Worm (Caenorhabditis elegans) whole organism, young adult: ENCODE data around the gene srh-68.

Experiments used
- B0019.2 ChIP-seq: fragments of 200-800 bp; sonication (Bioruptor generic); conservative IDR thresholded peaks from 2 replicates; pipeline ENCODE4 v1.3.6; 2022; ENCODE audit warnings: missing genetic modification reagents, missing genetic modification characterization, missing compliant biosample characterization
- B0261.1 ChIP-seq: sonication (generic microtip); optimal IDR thresholded peaks from 2 replicates; lab custom pipeline; 2016; ENCODE audit warnings: mild to moderate bottlenecking, missing genetic modification characterization, moderate library complexity, missing compliant biosample characterization
- B0336.3 ChIP-seq: fragments of 200-800 bp; sonication (Bioruptor generic); IDR thresholded peaks from 2 replicates; pipeline ENCODE4 v1.3.6; 2022; ENCODE audit warnings: missing genetic modification characterization, missing compliant biosample characterization
- C17E4.6 ChIP-seq: fragments of 200-800 bp; sonication (Bioruptor generic); IDR thresholded peaks from 2 replicates; pipeline ENCODE4 v1.3.6; 2022; ENCODE audit warnings: missing genetic modification reagents, missing genetic modification characterization, missing compliant biosample characterization
- F22D6.2 ChIP-seq: sonication (generic microtip); optimal IDR thresholded peaks from 2 replicates; lab custom pipeline; 2016; ENCODE audit warnings: mild to moderate bottlenecking, missing genetic modification characterization, missing compliant biosample characterization
- F23B12.7 ChIP-seq: sonication (generic microtip); optimal IDR thresholded peaks from 2 replicates; lab custom pipeline; 2017; ENCODE audit warnings: missing genetic modification characterization, mild to moderate bottlenecking, missing compliant biosample characterization, antibody characterized with exemption, moderate library complexity; ENCODE audit not compliant: insufficient read depth
- F33H1.4 ChIP-seq: fragments of 200-800 bp; sonication (Bioruptor generic); IDR thresholded peaks from 2 replicates; pipeline ENCODE4 v1.3.6; 2022; ENCODE audit warnings: missing genetic modification reagents, missing genetic modification characterization, missing compliant biosample characterization
- F37B4.10 ChIP-seq: fragments of 200-800 bp; sonication (Bioruptor generic); IDR thresholded peaks from 2 replicates; pipeline ENCODE4 v1.3.6; 2022; ENCODE audit warnings: missing genetic modification characterization, missing compliant biosample characterization
- F49E8.2 ChIP-seq: sonication (generic microtip); optimal IDR thresholded peaks from 3 replicates; lab custom pipeline; 2017; ENCODE audit warnings: missing genetic modification characterization, mild to moderate bottlenecking, missing compliant biosample characterization, antibody characterized with exemption, moderate library complexity; ENCODE audit not compliant: insufficient read depth
- F57A8.1 ChIP-seq: fragments of 200-800 bp; sonication (Bioruptor generic); optimal IDR thresholded peaks from 2 replicates; lab custom pipeline; 2018; ENCODE audit warnings: mild to moderate bottlenecking, missing genetic modification characterization, moderate library complexity, missing compliant biosample characterization
- K12H6.12 ChIP-seq: fragments of 200-800 bp; sonication (Bioruptor generic); optimal IDR thresholded peaks from 2 replicates; lab custom pipeline; 2018; ENCODE audit warnings: mild to moderate bottlenecking, missing genetic modification characterization, missing compliant biosample characterization
- T07F8.4 ChIP-seq: sonication (generic microtip); optimal IDR thresholded peaks from 2 replicates; lab custom pipeline; 2016; ENCODE audit warnings: mild to moderate bottlenecking, missing genetic modification characterization, moderate library complexity, missing compliant biosample characterization
- T26A5.8 ChIP-seq: sonication (generic microtip); optimal IDR thresholded peaks from 2 replicates; lab custom pipeline; 2016; ENCODE audit warnings: missing genetic modification characterization, missing compliant biosample characterization
- Y53F4B.3 ChIP-seq: fragments of 200-800 bp; sonication (Bioruptor generic); IDR thresholded peaks from 2 replicates; pipeline ENCODE4 v1.3.6; 2022; ENCODE audit warnings: missing genetic modification reagents, missing genetic modification characterization, missing compliant biosample characterization
- Y53G8AR.9 ChIP-seq: fragments of 200-800 bp; sonication (Bioruptor generic); conservative IDR thresholded peaks from 2 replicates; pipeline ENCODE4 v1.3.6; 2022; ENCODE audit warnings: missing genetic modification reagents, missing genetic modification characterization, missing compliant biosample characterization
- Y95B8A.8 ChIP-seq: fragments of 200-800 bp; sonication (Bioruptor generic); IDR thresholded peaks from 2 replicates; pipeline ENCODE4 v1.3.6; 2022; ENCODE audit warnings: missing genetic modification reagents, missing genetic modification characterization, missing compliant biosample characterization
- akir-1 ChIP-seq: fragments of 200-800 bp; sonication (Bioruptor generic); optimal IDR thresholded peaks from 2 replicates; lab custom pipeline; 2018; ENCODE audit warnings: mild to moderate bottlenecking, missing genetic modification characterization, moderate library complexity, missing compliant biosample characterization
- aptf-2 ChIP-seq: fragments of 200-800 bp; sonication (Bioruptor generic); conservative IDR thresholded peaks from 2 replicates; pipeline ENCODE4 v1.3.6; 2022; ENCODE audit warnings: missing genetic modification reagents, missing genetic modification characterization, missing compliant biosample characterization
- aptf-3 ChIP-seq: fragments of 200-800 bp; sonication (Bioruptor generic); IDR thresholded peaks from 2 replicates; pipeline ENCODE4 v1.3.6; 2022; ENCODE audit warnings: missing genetic modification characterization, missing compliant biosample characterization
- attf-3 ChIP-seq: fragments of 200-800 bp; sonication (Bioruptor generic); conservative IDR thresholded peaks from 2 replicates; pipeline ENCODE4 v1.3.6; 2022; ENCODE audit warnings: missing genetic modification reagents, missing genetic modification characterization, missing compliant biosample characterization
- attf-6 ChIP-seq: fragments of 200-800 bp; sonication (Bioruptor generic); IDR thresholded peaks from 2 replicates; pipeline ENCODE4 v1.3.6; 2022; ENCODE audit warnings: missing genetic modification reagents, missing genetic modification characterization, missing compliant biosample characterization
- bed-1 ChIP-seq: fragments of 200-800 bp; sonication (Bioruptor generic); IDR thresholded peaks from 2 replicates; pipeline ENCODE4 v1.3.6; 2022; ENCODE audit warnings: missing genetic modification reagents, missing genetic modification characterization, missing compliant biosample characterization
- bed-2 ChIP-seq: fragments of 200-800 bp; sonication (Bioruptor generic); IDR thresholded peaks from 2 replicates; pipeline ENCODE4 v1.3.6; 2022; ENCODE audit warnings: missing genetic modification reagents, missing genetic modification characterization, missing compliant biosample characterization
- ccch-3 ChIP-seq: fragments of 200-800 bp; sonication (Bioruptor generic); optimal IDR thresholded peaks from 2 replicates; lab custom pipeline; 2018; ENCODE audit warnings: mild to moderate bottlenecking, missing genetic modification characterization, missing compliant biosample characterization
- ceh-27 ChIP-seq: fragments of 200-800 bp; sonication (Bioruptor generic); optimal IDR thresholded peaks from 2 replicates; lab custom pipeline; 2018; ENCODE audit warnings: mild to moderate bottlenecking, missing genetic modification characterization, moderate library complexity, missing compliant biosample characterization
- ceh-91 ChIP-seq: fragments of 200-800 bp; sonication (Bioruptor generic); IDR thresholded peaks from 2 replicates; pipeline ENCODE4 v1.3.6; 2022; ENCODE audit warnings: missing genetic modification reagents, missing genetic modification characterization, missing compliant biosample characterization
- die-1 ChIP-seq: sonication (generic microtip); optimal IDR thresholded peaks from 2 replicates; lab custom pipeline; 2016; ENCODE audit warnings: missing genotype, mild to moderate bottlenecking, missing genetic modification characterization, missing compliant biosample characterization
- ets-4 ChIP-seq: fragments of 200-800 bp; sonication (Bioruptor generic); optimal IDR thresholded peaks from 2 replicates; lab custom pipeline; 2018; ENCODE audit warnings: mild to moderate bottlenecking, missing genetic modification characterization, missing compliant biosample characterization
- fkh-3 ChIP-seq: sonication (generic microtip); optimal IDR thresholded peaks from 2 replicates; lab custom pipeline; 2016; ENCODE audit warnings: mild to moderate bottlenecking, missing genetic modification characterization, missing compliant biosample characterization
- him-1 ChIP-seq: sonication (generic microtip); optimal IDR thresholded peaks from 2 replicates; lab custom pipeline; 2016; ENCODE audit warnings: missing genotype, missing genetic modification reagents, missing genetic modification characterization, missing compliant biosample characterization
- hlh-12 ChIP-seq: sonication (generic microtip); optimal IDR thresholded peaks from 2 replicates; lab custom pipeline; 2016; ENCODE audit warnings: missing genetic modification characterization, missing compliant biosample characterization
- hmg-1.2 ChIP-seq: fragments of 200-800 bp; sonication (Bioruptor generic); IDR thresholded peaks from 2 replicates; pipeline ENCODE4 v1.3.6; 2022; ENCODE audit warnings: missing genetic modification reagents, missing genetic modification characterization, missing compliant biosample characterization
- hmg-20 ChIP-seq: fragments of 200-800 bp; sonication (Bioruptor generic); IDR thresholded peaks from 2 replicates; pipeline ENCODE4 v1.3.6; 2022; ENCODE audit warnings: missing genetic modification reagents, missing genetic modification characterization, missing compliant biosample characterization
- lag-1 ChIP-seq: fragments of 200-800 bp; sonication (Bioruptor generic); IDR thresholded peaks from 2 replicates; pipeline ENCODE4 v1.3.6; 2022; ENCODE audit warnings: missing genetic modification reagents, missing genetic modification characterization, missing compliant biosample characterization
- lin-35 ChIP-seq, 3 experiments: fragments of 150-350 bp in 2 of 3; sonication (generic microtip) in 1 of 3; optimal IDR thresholded peaks; 2 replicates each; lab custom pipeline; 2014 to 2018; ENCODE audit warnings: missing biosample characterization in 3 of 3, missing genetic modification characterization in 3 of 3, missing genetic modification reagents in 3 of 3
- lin-40 ChIP-seq: sonication (generic microtip); optimal IDR thresholded peaks from 2 replicates; lab custom pipeline; 2016; ENCODE audit warnings: missing genetic modification characterization, mild to moderate bottlenecking, missing compliant biosample characterization, missing genotype, missing genetic modification reagents
- lin-54 ChIP-seq: fragments of 200-800 bp; sonication (Bioruptor generic); optimal IDR thresholded peaks from 2 replicates; lab custom pipeline; 2018; ENCODE audit warnings: mild to moderate bottlenecking, missing genetic modification characterization, missing compliant biosample characterization
- madf-3 ChIP-seq: fragments of 200-800 bp; sonication (Bioruptor generic); IDR thresholded peaks from 2 replicates; pipeline ENCODE4 v1.3.6; 2022; ENCODE audit warnings: missing genetic modification reagents, missing genetic modification characterization, missing compliant biosample characterization
- mel-28 ChIP-seq: sonication (generic microtip); optimal IDR thresholded peaks from 2 replicates; lab custom pipeline; 2016; ENCODE audit warnings: borderline replicate concordance, mild to moderate bottlenecking, missing genetic modification characterization, missing compliant biosample characterization
- mxl-1 ChIP-seq: sonication (generic microtip); optimal IDR thresholded peaks from 2 replicates; lab custom pipeline; 2016; ENCODE audit warnings: missing genetic modification characterization, missing compliant biosample characterization
- nfya-1 ChIP-seq: sonication (generic microtip); optimal IDR thresholded peaks from 2 replicates; lab custom pipeline; 2017; ENCODE audit warnings: antibody characterized with exemption, missing compliant biosample characterization, missing genetic modification characterization, borderline replicate concordance; ENCODE audit not compliant: insufficient read depth
- nhr-120 ChIP-seq: fragments of 200-800 bp; sonication (Bioruptor generic); IDR thresholded peaks from 2 replicates; pipeline ENCODE4 v1.3.6; 2022; ENCODE audit warnings: missing genetic modification characterization, missing compliant biosample characterization
- nhr-90 ChIP-seq: sonication (generic microtip); optimal IDR thresholded peaks from 2 replicates; lab custom pipeline; 2016; ENCODE audit warnings: missing genotype, mild to moderate bottlenecking, missing genetic modification characterization, missing compliant biosample characterization
- pbrm-1 ChIP-seq: fragments of 200-800 bp; sonication (Bioruptor generic); IDR thresholded peaks from 2 replicates; pipeline ENCODE4 v1.3.6; 2022; ENCODE audit warnings: missing genetic modification reagents, missing genetic modification characterization, missing compliant biosample characterization
- sdz-38 ChIP-seq: sonication (generic microtip); optimal IDR thresholded peaks from 2 replicates; lab custom pipeline; 2016; ENCODE audit warnings: missing genotype, missing genetic modification characterization, missing compliant biosample characterization
- unc-130 ChIP-seq: sonication (generic microtip); optimal IDR thresholded peaks from 2 replicates; lab custom pipeline; 2016; ENCODE audit warnings: missing genetic modification reagents, missing genetic modification characterization, missing compliant biosample characterization
- unc-62 ChIP-seq: fragments of 150-350 bp; optimal IDR thresholded peaks from 2 replicates; lab custom pipeline; 2014; ENCODE audit warnings: missing biosample characterization, missing genetic modification reagents, missing genetic modification characterization
- ztf-18 ChIP-seq: sonication (generic microtip); optimal IDR thresholded peaks from 2 replicates; lab custom pipeline; 2016; ENCODE audit warnings: missing genotype, mild to moderate bottlenecking, missing genetic modification characterization, missing compliant biosample characterization
- ztf-22 ChIP-seq: fragments of 200-800 bp; sonication (Bioruptor generic); optimal IDR thresholded peaks from 2 replicates; lab custom pipeline; 2018; ENCODE audit warnings: mild to moderate bottlenecking, missing genetic modification characterization, moderate library complexity, missing compliant biosample characterization
- ztf-6 ChIP-seq: fragments of 200-800 bp; sonication (Bioruptor generic); IDR thresholded peaks from 2 replicates; pipeline ENCODE4 v1.3.6; 2022; ENCODE audit warnings: missing genetic modification reagents, missing genetic modification characterization, missing compliant biosample characterization

srh-68 gene

ce11 chrII:12542594-12542997 lies 35.5 kb downstream of the srh-68 start (continued):
- no peak for TF ChIP-seq F23B12.7 (tag; lab: Kevin White, UChicago)
- TF ChIP-seq C17E4.6 (GFP tag; lab: Robert Waterston, UW) = no peak
- TF ChIP-seq F33H1.4 = no peak
- TF ChIP-seq madf-3 (GFP tag; lab: Robert Waterston, UW) = no peak
- TF ChIP-seq B0261.1 (tag; lab: Kevin White, UChicago) = peak; percentile 68
- no peak for TF ChIP-seq ets-4 (GFP tag; lab: Kevin White, UChicago)
- TF ChIP-seq ztf-22 (GFP tag; lab: Kevin White, UChicago) = no peak
- TF ChIP-seq bed-1 (GFP tag; lab: Robert Waterston, UW) = no peak
- TF ChIP-seq F22D6.2 (tag; lab: Kevin White, UChicago) = no peak
- TF ChIP-seq die-1 = peak; percentile 69
- TF ChIP-seq Y53G8AR.9 = no peak
- no peak; the same call in 1 of the 2 replicates for TF ChIP-seq nhr-120 (GFP tag; lab: Robert Waterston, UW)
- TF ChIP-seq nhr-90 (tag; lab: Kevin White, UChicago) = peak; percentile 67
- no peak for TF ChIP-seq sdz-38
- peak; percentile 56 for TF ChIP-seq F57A8.1 (GFP tag; lab: Kevin White, UChicago)
- no peak for TF ChIP-seq B0336.3
- TF ChIP-seq ceh-27 (GFP tag; lab: Kevin White, UChicago) = no peak
- TF ChIP-seq nfya-1 (tag; lab: Kevin White, UChicago) = no peak
- TF ChIP-seq hmg-20 (GFP tag; lab: Robert Waterston, UW) = no peak
- no peak for TF ChIP-seq lag-1 (GFP tag; lab: Robert Waterston, UW)
- peak; percentile 48 for TF ChIP-seq hmg-1.2
- no peak for TF ChIP-seq ccch-3
- no peak for TF ChIP-seq B0019.2 (GFP tag; lab: Robert Waterston, UW)
- no peak for TF ChIP-seq attf-3 (GFP tag; lab: Robert Waterston, UW)
- TF ChIP-seq aptf-2 = no peak
- peak; percentile 42 for TF ChIP-seq him-1 (tag; lab: Kevin White, UChicago)
- no peak for TF ChIP-seq mel-28 (tag; lab: Kevin White, UChicago)
- no peak for TF ChIP-seq aptf-3 (GFP tag; lab: Robert Waterston, UW)
- no peak for TF ChIP-seq T26A5.8 (tag; lab: Kevin White, UChicago)
- TF ChIP-seq F37B4.10 = no peak
- TF ChIP-seq pbrm-1 = no peak
- no peak for TF ChIP-seq attf-6 (GFP tag; lab: Robert Waterston, UW)
- TF ChIP-seq fkh-3 (tag; lab: Kevin White, UChicago) = peak; percentile 27
- no peak for TF ChIP-seq Y95B8A.8 (GFP tag; lab: Robert Waterston, UW)
- no peak for TF ChIP-seq ceh-91 (GFP tag; lab: Robert Waterston, UW)
- no peak for TF ChIP-seq Y53F4B.3 (GFP tag; lab: Robert Waterston, UW)
- TF ChIP-seq F49E8.2 (tag; lab: Kevin White, UChicago) = peak; percentile 11
- no peak for TF ChIP-seq akir-1 (GFP tag; lab: Kevin White, UChicago)
- peak; percentile 1 for TF ChIP-seq lin-54 (GFP tag; lab: Kevin White, UChicago)
- TF ChIP-seq mxl-1 (tag; lab: Kevin White, UChicago) = peak; percentile 34
- TF ChIP-seq ztf-18 = peak; percentile 42
- no peak for TF ChIP-seq hlh-12
- TF ChIP-seq bed-2 (GFP tag; lab: Robert Waterston, UW) = no peak
- TF ChIP-seq T07F8.4 (tag; lab: Kevin White, UChicago) = no peak
- TF ChIP-seq unc-130 (GFP tag; lab: Kevin White, UChicago) = peak; percentile 5
- no peak for TF ChIP-seq lin-35 (GFP tag; optimal IDR thresholded peaks at IDR 0.05; lab: Kevin White, UChicago)
- TF ChIP-seq ztf-6 (GFP tag; lab: Robert Waterston, UW) = no peak
- TF ChIP-seq unc-62 (GFP tag; lab: Kevin White, UChicago) = no peak
- TF ChIP-seq lin-40 = no peak
- no peak for TF ChIP-seq K12H6.12
